Fruit fly (Drosophila melanogaster) whole organism, embryonic: ENCODE data around the gene CG8671.

Experiments
- Ada2b ChIP-seq: fragments of 200-800 bp; sonication (Bioruptor generic); IDR thresholded peaks from 2 replicates; pipeline ENCODE4 v1.3.6; 2022; ENCODE audit warnings: missing biosample characterization, missing genetic modification characterization
- Adf1 ChIP-seq: fragments of 200-800 bp; sonication (Bioruptor generic); IDR thresholded peaks from 2 replicates; pipeline ENCODE4 v1.3.6; 2022; ENCODE audit warnings: missing biosample characterization, missing genetic modification characterization
- B-H2 ChIP-seq: fragments of 200-800 bp; sonication (Bioruptor generic); optimal IDR thresholded peaks from 2 replicates; lab custom pipeline; 2018; ENCODE audit warnings: missing biosample characterization, mild to moderate bottlenecking, missing genetic modification characterization
- Bdp1 ChIP-seq: fragments of 200-800 bp; sonication (Bioruptor generic); optimal IDR thresholded peaks from 3 replicates; lab custom pipeline; 2016; ENCODE audit warnings: missing biosample characterization, missing genetic modification characterization
- CG1233 ChIP-seq: fragments of 200-800 bp; sonication (Bioruptor generic); optimal IDR thresholded peaks from 4 replicates; lab custom pipeline; 2018; ENCODE audit warnings: missing biosample characterization, mild to moderate bottlenecking, missing genetic modification characterization
- CG12659 ChIP-seq: fragments of 200-800 bp; sonication (Bioruptor generic); optimal IDR thresholded peaks from 3 replicates; lab custom pipeline; 2017; ENCODE audit warnings: mild to moderate bottlenecking, missing biosample characterization, missing genetic modification reagents, missing genetic modification characterization
- CG13296 ChIP-seq: fragments of 200-800 bp; sonication (Bioruptor generic); optimal IDR thresholded peaks from 3 replicates; lab custom pipeline; 2018; ENCODE audit warnings: missing biosample characterization, mild to moderate bottlenecking, missing genetic modification characterization
- CG15696 ChIP-seq: fragments of 200-800 bp; sonication (Bioruptor generic); optimal IDR thresholded peaks from 2 replicates; lab custom pipeline; 2019; ENCODE audit warnings: missing biosample characterization, mild to moderate bottlenecking, missing genetic modification characterization, moderate library complexity
- CG17802 ChIP-seq: fragments of 200-800 bp; sonication (Bioruptor generic); optimal IDR thresholded peaks from 2 replicates; lab custom pipeline; 2018; ENCODE audit warnings: missing biosample characterization, mild to moderate bottlenecking, missing genetic modification characterization, moderate library complexity
- CG2116 ChIP-seq: fragments of 200-800 bp; sonication (Bioruptor generic); optimal IDR thresholded peaks from 3 replicates; lab custom pipeline; 2018; ENCODE audit warnings: missing biosample characterization, mild to moderate bottlenecking, missing genetic modification characterization
- CG2202 ChIP-seq: fragments of 200-800 bp; sonication (Bioruptor generic); optimal IDR thresholded peaks from 2 replicates; lab custom pipeline; 2018; ENCODE audit warnings: missing biosample characterization, mild to moderate bottlenecking, missing genetic modification characterization
- CG2889 ChIP-seq: fragments of 200-800 bp; sonication (Bioruptor generic); IDR thresholded peaks from 3 replicates; pipeline ENCODE4 v1.3.6; 2022; ENCODE audit warnings: missing biosample characterization, missing genetic modification characterization
- CG34224 ChIP-seq: fragments of 200-800 bp; sonication (Bioruptor generic); IDR thresholded peaks from 3 replicates; pipeline ENCODE4 v1.3.6; 2022; ENCODE audit warnings: missing biosample characterization, missing genetic modification characterization; ENCODE audit not compliant: partially characterized antibody
- CG4328 ChIP-seq: fragments of 200-800 bp; sonication (Bioruptor generic); optimal IDR thresholded peaks from 3 replicates; lab custom pipeline; 2017; ENCODE audit warnings: missing biosample characterization, missing genetic modification reagents, missing genetic modification characterization
- CG43689 ChIP-seq: fragments of 200-800 bp; sonication (Bioruptor generic); IDR thresholded peaks from 2 replicates; pipeline ENCODE4 v1.3.6; 2022; ENCODE audit warnings: missing biosample characterization, missing genetic modification characterization
- CG4730 ChIP-seq: fragments of 200-800 bp; sonication (Bioruptor generic); IDR thresholded peaks from 2 replicates; pipeline ENCODE4 v1.3.6; 2022; ENCODE audit warnings: missing biosample characterization, missing genetic modification characterization
- CG6175 ChIP-seq: fragments of 200-800 bp; sonication (Bioruptor generic); IDR thresholded peaks from 3 replicates; pipeline ENCODE4 v1.3.6; 2022; ENCODE audit warnings: missing biosample characterization, missing genetic modification characterization
- CG6272 ChIP-seq: fragments of 200-800 bp; sonication (Bioruptor generic); IDR thresholded peaks from 2 replicates; pipeline ENCODE4 v1.3.6; 2022; ENCODE audit warnings: missing biosample characterization, missing genetic modification characterization
- CG9215 ChIP-seq: fragments of 200-800 bp; sonication (Bioruptor generic); IDR thresholded peaks from 2 replicates; pipeline ENCODE4 v1.3.6; 2022; ENCODE audit warnings: missing biosample characterization, missing genetic modification characterization
- D ChIP-seq, 2 experiments: fragments of 200-800 bp in 1 of 2; fragments of >200 bp in 1 of 2; sonication (Bioruptor generic) in 1 of 2; optimal IDR thresholded peaks; 2 replicates in 1 of 2; 3 replicates in 1 of 2; lab custom pipeline; 2017; ENCODE audit warnings: mild to moderate bottlenecking in 1 of 2, missing biosample characterization in 1 of 2, missing genetic modification characterization in 1 of 2, missing genetic modification reagents in 1 of 2
- Dek ChIP-seq: fragments of 200-800 bp; sonication (Bioruptor generic); optimal IDR thresholded peaks from 3 replicates; lab custom pipeline; 2019; ENCODE audit warnings: missing biosample characterization, mild to moderate bottlenecking, missing genetic modification characterization, moderate library complexity
- E2f1 ChIP-seq: fragments of 200-800 bp; sonication (Bioruptor generic); IDR thresholded peaks from 2 replicates; pipeline ENCODE4 v1.3.6; 2022; ENCODE audit warnings: missing biosample characterization, missing genetic modification characterization
- Ets97D ChIP-seq: fragments of 200-800 bp; sonication (Bioruptor generic); optimal IDR thresholded peaks from 3 replicates; lab custom pipeline; 2016; ENCODE audit warnings: missing biosample characterization, missing genetic modification characterization
- HLH3B ChIP-seq: fragments of 200-800 bp; sonication (Bioruptor generic); IDR thresholded peaks from 2 replicates; pipeline ENCODE4 v1.3.6; 2022; ENCODE audit warnings: missing biosample characterization, missing genetic modification characterization
- HmgZ ChIP-seq: fragments of 200-800 bp; sonication (Bioruptor generic); optimal IDR thresholded peaks from 2 replicates; lab custom pipeline; 2018; ENCODE audit warnings: missing biosample characterization, mild to moderate bottlenecking, missing genetic modification characterization
- Jarid2 ChIP-seq: fragments of 200-800 bp; sonication (Bioruptor generic); optimal IDR thresholded peaks from 3 replicates; lab custom pipeline; 2017; ENCODE audit warnings: mild to moderate bottlenecking, missing biosample characterization, missing genetic modification reagents, missing genetic modification characterization
- MBD-R2 ChIP-seq: fragments of 200-800 bp; sonication (Bioruptor generic); IDR thresholded peaks from 2 replicates; pipeline ENCODE4 v1.3.6; 2022; ENCODE audit warnings: missing biosample characterization, missing genetic modification characterization
- Nf-YA ChIP-seq: fragments of 200-800 bp; sonication (Bioruptor generic); IDR thresholded peaks from 2 replicates; pipeline ENCODE4 v1.3.6; 2022; ENCODE audit warnings: missing biosample characterization, missing genetic modification characterization
- Nf-YB ChIP-seq: fragments of 200-800 bp; sonication (Bioruptor generic); optimal IDR thresholded peaks from 3 replicates; lab custom pipeline; 2019; ENCODE audit warnings: missing biosample characterization, mild to moderate bottlenecking, missing genetic modification characterization, moderate library complexity
- Ptx1 ChIP-seq: fragments of 200-800 bp; sonication (Bioruptor generic); IDR thresholded peaks from 2 replicates; pipeline ENCODE4 v1.3.6; 2022; ENCODE audit warnings: missing biosample characterization, missing genetic modification characterization
- Usf ChIP-seq: fragments of 200-800 bp; sonication (Bioruptor generic); optimal IDR thresholded peaks from 2 replicates; lab custom pipeline; 2017; ENCODE audit warnings: missing genotype, missing biosample characterization, missing genetic modification characterization
- Xrp1 ChIP-seq: fragments of 200-800 bp; sonication (Bioruptor generic); IDR thresholded peaks from 2 replicates; pipeline ENCODE4 v1.3.6; 2022; ENCODE audit warnings: missing biosample characterization, missing genetic modification characterization
- YL-1 ChIP-seq: fragments of 200-800 bp; sonication (Bioruptor generic); optimal IDR thresholded peaks from 3 replicates; lab custom pipeline; 2017; ENCODE audit warnings: missing biosample characterization, mild to moderate bottlenecking, missing genetic modification characterization
- bbx ChIP-seq: fragments of 200-800 bp; sonication (Bioruptor generic); IDR thresholded peaks from 2 replicates; pipeline ENCODE4 v1.3.6; 2022; ENCODE audit warnings: missing biosample characterization, missing genetic modification characterization; ENCODE audit not compliant: partially characterized antibody
- bsh ChIP-seq, 2 experiments: fragments of 200-800 bp; sonication (Bioruptor generic); optimal IDR thresholded peaks; 2 replicates each; lab custom pipeline; 2017 to 2018; ENCODE audit warnings: mild to moderate bottlenecking in 2 of 2, missing biosample characterization in 2 of 2, missing genetic modification characterization in 2 of 2, moderate library complexity in 1 of 2
- corto ChIP-seq: fragments of 200-800 bp; sonication (Bioruptor generic); optimal IDR thresholded peaks from 2 replicates; lab custom pipeline; 2016; ENCODE audit warnings: missing biosample characterization, mild to moderate bottlenecking, missing genetic modification characterization, moderate library complexity
- dan ChIP-seq: fragments of 200-800 bp; sonication (Bioruptor generic); IDR thresholded peaks from 2 replicates; pipeline ENCODE4 v1.3.6; 2022; ENCODE audit warnings: missing biosample characterization, missing genetic modification characterization
- esg ChIP-seq: fragments of 200-800 bp; sonication (Bioruptor generic); conservative IDR thresholded peaks from 2 replicates; pipeline ENCODE4 v1.3.6; 2022; ENCODE audit warnings: missing biosample characterization, missing genetic modification characterization
- fd3F ChIP-seq: fragments of 200-800 bp; sonication (Bioruptor generic); optimal IDR thresholded peaks from 2 replicates; lab custom pipeline; 2018; ENCODE audit warnings: missing biosample characterization, mild to moderate bottlenecking, missing genetic modification characterization, moderate library complexity
- fd64A ChIP-seq: fragments of 200-800 bp; sonication (Bioruptor generic); optimal IDR thresholded peaks from 3 replicates; lab custom pipeline; 2018; ENCODE audit warnings: missing biosample characterization, mild to moderate bottlenecking, missing genetic modification characterization
- hbn ChIP-seq: fragments of 200-800 bp; sonication (Bioruptor generic); IDR thresholded peaks from 2 replicates; pipeline ENCODE4 v1.3.6; 2022; ENCODE audit warnings: missing biosample characterization, missing genetic modification characterization; ENCODE audit not compliant: partially characterized antibody
- sd ChIP-seq: fragments of 200-800 bp; sonication (Bioruptor generic); optimal IDR thresholded peaks from 3 replicates; lab custom pipeline; 2018; ENCODE audit warnings: missing biosample characterization, mild to moderate bottlenecking, missing genetic modification characterization, moderate library complexity
- shn ChIP-seq: fragments of 200-800 bp; sonication (Bioruptor generic); optimal IDR thresholded peaks from 3 replicates; lab custom pipeline; 2016; ENCODE audit warnings: missing biosample characterization, missing genetic modification characterization
- sob ChIP-seq: fragments of 200-800 bp; sonication (Bioruptor generic); IDR thresholded peaks from 2 replicates; pipeline ENCODE4 v1.3.6; 2022; ENCODE audit warnings: missing biosample characterization, missing genetic modification characterization
- sqz ChIP-seq: fragments of 200-800 bp; sonication (Bioruptor generic); optimal IDR thresholded peaks from 3 replicates; lab custom pipeline; 2018; ENCODE audit warnings: missing biosample characterization, mild to moderate bottlenecking, missing genetic modification characterization
- stc ChIP-seq: fragments of 200-800 bp; sonication (Bioruptor generic); IDR thresholded peaks from 2 replicates; pipeline ENCODE4 v1.3.6; 2022; ENCODE audit warnings: missing biosample characterization, missing genetic modification characterization
- tio ChIP-seq: fragments of 200-800 bp; sonication (Bioruptor generic); optimal IDR thresholded peaks from 2 replicates; lab custom pipeline; 2017; ENCODE audit warnings: missing biosample characterization, missing genetic modification characterization, inconsistent platforms
- trh ChIP-seq: fragments of 200-800 bp; sonication (Bioruptor generic); optimal IDR thresholded peaks from 2 replicates; lab custom pipeline; 2016; ENCODE audit warnings: missing biosample characterization, missing genetic modification characterization
- usp ChIP-seq: fragments of >200 bp; optimal IDR thresholded peaks from 2 replicates; lab custom pipeline; 2017; ENCODE audit warnings: missing biosample characterization, missing genetic modification characterization

CG8671 gene

dm6 chr2L:21309754-21310426, 47.1 kb downstream of the CG8671 start, which contains the start of gene Mondo (continued):
- no peak for TF ChIP-seq YL-1
- no peak for TF ChIP-seq Nf-YB
- TF ChIP-seq CG12659: peak; percentile 42
- TF ChIP-seq trh (GFP tag; lab: Kevin White, UChicago): no peak
- peak; percentile 64 for TF ChIP-seq sob (GFP tag; lab: Robert Waterston, UW)
- peak; percentile 8 for TF ChIP-seq B-H2 (GFP tag; lab: Kevin White, UChicago)
- peak; percentile 76 for TF ChIP-seq CG17802
- TF ChIP-seq CG1233 (GFP tag; lab: Kevin White, UChicago): peak; percentile 13
- peak; percentile 58 for TF ChIP-seq MBD-R2 (GFP tag; lab: Robert Waterston, UW)
- TF ChIP-seq CG13296: no peak
- TF ChIP-seq Ptx1 (GFP tag; lab: Robert Waterston, UW): peak; percentile 64
- 0 out of 3 replicates have a peak, but pooled peaks have one; percentile 9 for TF ChIP-seq CG6175
- TF ChIP-seq HmgZ (tag; lab: Kevin White, UChicago): peak; percentile 6
- TF ChIP-seq fd64A (GFP tag; lab: Kevin White, UChicago): no peak
- TF ChIP-seq CG2116: no peak
- peak; percentile 62 for TF ChIP-seq Ets97D (GFP tag; lab: Kevin White, UChicago)
- peak; percentile 16 for TF ChIP-seq Usf (GFP tag; lab: Kevin White, UChicago)
- 0 out of 2 replicates have a peak, but pooled peaks have one; percentile 35 for TF ChIP-seq HLH3B (GFP tag; lab: Robert Waterston, UW)
- TF ChIP-seq Nf-YA (GFP tag; lab: Robert Waterston, UW): 0 out of 2 replicates have a peak, but pooled peaks have one; percentile 42
- TF ChIP-seq CG15696 (tag; lab: Kevin White, UChicago): peak; percentile 40
- TF ChIP-seq CG6272 (GFP tag; lab: Robert Waterston, UW): no peak
- no peak for TF ChIP-seq CG2889 (GFP tag; lab: Robert Waterston, UW)
- TF ChIP-seq sd: no peak
- peak; percentile 43 for TF ChIP-seq Xrp1 (GFP tag; lab: Robert Waterston, UW)
- no peak for TF ChIP-seq Bdp1 (GFP tag; lab: Kevin White, UChicago)
- peak; percentile 3; the same call in 1 of the 3 replicates for TF ChIP-seq CG34224 (GFP tag; lab: Robert Waterston, UW)
- TF ChIP-seq Ada2b (GFP tag; lab: Robert Waterston, UW): peak; percentile 29; the same call in 1 of the 2 replicates
- no peak for TF ChIP-seq tio (GFP tag; lab: Kevin White, UChicago)
- no peak for TF ChIP-seq D (optimal IDR thresholded peaks at IDR 0.05; lab: Kevin White, UChicago)
- no peak for TF ChIP-seq D (GFP tag; optimal IDR thresholded peaks at IDR 0.05; lab: Kevin White, UChicago)
- 0 out of 2 replicates have a peak, but pooled peaks have one; percentile 8 for TF ChIP-seq hbn
- peak; percentile 10 for TF ChIP-seq Dek
- peak in 1 of 2 experiments; percentile 31 for TF ChIP-seq bsh (GFP tag; optimal IDR thresholded peaks at IDR 0.05; lab: Kevin White, UChicago)
- TF ChIP-seq Adf1 (GFP tag; lab: Robert Waterston, UW): 0 out of 2 replicates have a peak, but pooled peaks have one; percentile 13
- no peak for TF ChIP-seq dan (GFP tag; lab: Robert Waterston, UW)
- TF ChIP-seq stc (GFP tag; lab: Robert Waterston, UW): peak; percentile 42; the same call in 1 of the 2 replicates
- no peak for TF ChIP-seq CG43689 (GFP tag; lab: Robert Waterston, UW)
- no peak for TF ChIP-seq usp (GFP tag; lab: Kevin White, UChicago)
- no peak for TF ChIP-seq Jarid2 (GFP tag; lab: Kevin White, UChicago)
- no peak for TF ChIP-seq corto (GFP tag; lab: Kevin White, UChicago)
- TF ChIP-seq fd3F (GFP tag; lab: Kevin White, UChicago): no peak
- TF ChIP-seq shn (GFP tag; lab: Kevin White, UChicago): peak; percentile 17
- no peak; the same call in 1 of the 2 replicates for TF ChIP-seq E2f1 (GFP tag; lab: Robert Waterston, UW)
- TF ChIP-seq sqz (GFP tag; lab: Kevin White, UChicago): no peak
- peak; percentile 9 for TF ChIP-seq CG4328 (GFP tag; lab: Kevin White, UChicago)
- 0 out of 2 replicates have a peak, but pooled peaks have one; percentile 13 for TF ChIP-seq CG4730 (GFP tag; lab: Robert Waterston, UW)
- peak; percentile 44 for TF ChIP-seq bbx
- no peak for TF ChIP-seq esg
- no peak for TF ChIP-seq CG2202 (tag; lab: Kevin White, UChicago)
- TF ChIP-seq CG9215 (GFP tag; lab: Robert Waterston, UW): no peak
